Fruit fly (Drosophila melanogaster) whole organism, pupa: ENCODE measurements around the gene Cyp313a2.

Experiments used
- CG14655 ChIP-seq: fragments of 200-800 bp; sonication (Bioruptor generic); optimal IDR thresholded peaks from 3 replicates; lab custom pipeline; 2017; ENCODE audit warnings: mild to moderate bottlenecking, missing biosample characterization, missing genetic modification reagents, missing genetic modification characterization
- CG15710 ChIP-seq: fragments of 200-800 bp; sonication (Bioruptor generic); optimal IDR thresholded peaks from 2 replicates; lab custom pipeline; 2018; ENCODE audit warnings: missing biosample characterization, mild to moderate bottlenecking, missing genetic modification characterization, moderate library complexity
- CG17806 ChIP-seq: fragments of 200-800 bp; sonication (Bioruptor generic); optimal IDR thresholded peaks from 2 replicates; lab custom pipeline; 2018; ENCODE audit warnings: missing biosample characterization, mild to moderate bottlenecking, missing genetic modification characterization, moderate library complexity
- CG4496 ChIP-seq: fragments of 200-800 bp; sonication (Bioruptor generic); IDR thresholded peaks from 3 replicates; pipeline ENCODE4 v1.3.6; 2022; ENCODE audit warnings: missing biosample characterization, missing genetic modification characterization
- CG8159 ChIP-seq: fragments of 200-800 bp; sonication (Bioruptor generic); optimal IDR thresholded peaks from 3 replicates; lab custom pipeline; 2018; ENCODE audit warnings: missing biosample characterization, mild to moderate bottlenecking, missing genetic modification characterization, moderate library complexity
- CG8301 ChIP-seq: fragments of 200-800 bp; sonication (Bioruptor generic); optimal IDR thresholded peaks from 2 replicates; lab custom pipeline; 2018; ENCODE audit warnings: missing biosample characterization, mild to moderate bottlenecking, missing genetic modification characterization
- CG9948 ChIP-seq: fragments of 200-800 bp; sonication (Bioruptor generic); optimal IDR thresholded peaks from 2 replicates; lab custom pipeline; 2018; ENCODE audit warnings: missing biosample characterization, mild to moderate bottlenecking, missing genetic modification characterization, moderate library complexity
- D1 ChIP-seq: fragments of 200-800 bp; sonication (Bioruptor generic); optimal IDR thresholded peaks from 2 replicates; lab custom pipeline; 2018; ENCODE audit warnings: missing biosample characterization, mild to moderate bottlenecking, missing genetic modification characterization, moderate library complexity
- EcR ChIP-seq: fragments of 200-800 bp; sonication (Bioruptor generic); optimal IDR thresholded peaks from 3 replicates; lab custom pipeline; 2019; ENCODE audit warnings: missing biosample characterization, missing genetic modification characterization, mild to moderate bottlenecking, moderate library complexity, missing genetic modification reagents
- Pif1A ChIP-seq: fragments of 200-800 bp; sonication (Bioruptor generic); optimal IDR thresholded peaks from 3 replicates; lab custom pipeline; 2016; ENCODE audit warnings: missing biosample characterization, missing genetic modification characterization
- Pif1B ChIP-seq: fragments of 200-800 bp; sonication (Bioruptor generic); optimal IDR thresholded peaks from 3 replicates; lab custom pipeline; 2016; ENCODE audit warnings: missing biosample characterization, missing genetic modification characterization
- Snoo ChIP-seq: fragments of 200-800 bp; sonication (Bioruptor generic); optimal IDR thresholded peaks from 3 replicates; lab custom pipeline; 2017; ENCODE audit warnings: missing biosample characterization, mild to moderate bottlenecking, missing genetic modification characterization, inconsistent platforms
- fd96Ca ChIP-seq: fragments of 200-800 bp; sonication (Bioruptor generic); IDR thresholded peaks from 3 replicates; pipeline ENCODE4 v1.3.6; 2022; ENCODE audit warnings: missing biosample characterization, missing genetic modification characterization
- rn ChIP-seq: fragments of 200-800 bp; sonication (Bioruptor generic); IDR thresholded peaks from 2 replicates; pipeline ENCODE4 v1.3.6; 2022; ENCODE audit warnings: missing biosample characterization, missing genetic modification characterization

dm6 chr3R:12272826-12273225, 36.1 kb upstream of the Cyp313a2 start, which contains the start of gene Sfp87B:
- TF ChIP-seq EcR (no peak), Pif1B (GFP tag; lab: Kevin White, UChicago) (no peak), CG15710 (tag; lab: Kevin White, UChicago) (no peak), CG4496 (GFP tag; lab: Robert Waterston, UW) (no peak), CG8159 (tag; lab: Kevin White, UChicago) (no peak), CG8301 (no peak), fd96Ca (no peak), CG14655 (GFP tag; lab: Kevin White, UChicago) (no peak), Snoo (no peak), rn (GFP tag; lab: Robert Waterston, UW) (no peak), Pif1A (GFP tag; lab: Kevin White, UChicago) (no peak), CG9948 (tag; lab: Kevin White, UChicago) (no peak), D1 (tag; lab: Kevin White, UChicago) (no peak), CG17806 (tag; lab: Kevin White, UChicago) (no peak)
